Worm (Caenorhabditis elegans) whole organism, mixed stage, embryonic: ENCODE measurements around the gene srz-67.

Source experiments
- ces-1 ChIP-seq: fragments of 150-350 bp; optimal IDR thresholded peaks from 2 replicates; lab custom pipeline; 2014; ENCODE audit warnings: missing biosample characterization, missing genetic modification reagents, missing genetic modification characterization
- drap-1 ChIP-seq: fragments of 200-800 bp; sonication (Bioruptor generic); optimal IDR thresholded peaks from 3 replicates; lab custom pipeline; 2018; ENCODE audit warnings: mild to moderate bottlenecking, missing genetic modification characterization, missing compliant biosample characterization
- hlh-1 ChIP-seq: fragments of 150-350 bp; optimal IDR thresholded peaks from 2 replicates; lab custom pipeline; 2014; ENCODE audit warnings: missing biosample characterization, missing genetic modification reagents, missing genetic modification characterization
- lsy-2 ChIP-seq: fragments of 150-350 bp; optimal IDR thresholded peaks from 2 replicates; lab custom pipeline; 2014; ENCODE audit warnings: missing biosample characterization, missing genetic modification characterization
- mep-1 ChIP-seq: fragments of 150-350 bp; optimal IDR thresholded peaks from 2 replicates; lab custom pipeline; 2017; ENCODE audit warnings: missing biosample characterization, missing genetic modification reagents, missing genetic modification characterization, inconsistent platforms
- mls-2 ChIP-seq: sonication (generic microtip); optimal IDR thresholded peaks from 2 replicates; lab custom pipeline; 2016; ENCODE audit warnings: mild to moderate bottlenecking, missing genetic modification characterization, moderate library complexity, missing compliant biosample characterization
- nhr-12 ChIP-seq: fragments of 150-350 bp; optimal IDR thresholded peaks from 2 replicates; lab custom pipeline; 2014; ENCODE audit warnings: missing biosample characterization, missing genetic modification characterization
- nhr-237 ChIP-seq: fragments of 150-350 bp; optimal IDR thresholded peaks from 2 replicates; lab custom pipeline; 2014; ENCODE audit warnings: missing biosample characterization, missing genetic modification characterization
- nhr-28 ChIP-seq: fragments of 150-350 bp; optimal IDR thresholded peaks from 2 replicates; lab custom pipeline; 2014; ENCODE audit warnings: missing biosample characterization, missing genetic modification characterization
- nhr-76 ChIP-seq: sonication (generic microtip); optimal IDR thresholded peaks from 2 replicates; lab custom pipeline; 2017; ENCODE audit warnings: missing biosample characterization, missing genetic modification characterization
- pha-4 ChIP-seq: fragments of 150-350 bp; optimal IDR thresholded peaks from 2 replicates; lab custom pipeline; 2018; ENCODE audit warnings: missing biosample characterization, missing genetic modification reagents, missing genetic modification characterization
- snpc-4 ChIP-seq: fragments of 150-350 bp; optimal IDR thresholded peaks from 2 replicates; lab custom pipeline; 2014; ENCODE audit warnings: missing biosample characterization, missing genetic modification characterization
- unc-39 ChIP-seq: fragments of 150-350 bp; optimal IDR thresholded peaks from 2 replicates; lab custom pipeline; 2014; ENCODE audit warnings: missing biosample characterization, missing genetic modification characterization
- unc-62 ChIP-seq: fragments of 150-350 bp; optimal IDR thresholded peaks from 2 replicates; lab custom pipeline; 2014; ENCODE audit warnings: missing biosample characterization, missing genetic modification reagents, missing genetic modification characterization

- no peak for TF ChIP-seq lsy-2 (tag; lab: Kevin White, UChicago)
- no peak for TF ChIP-seq pha-4 (tag; lab: Kevin White, UChicago)
- TF ChIP-seq nhr-237 (tag; lab: Kevin White, UChicago) = no peak
- TF ChIP-seq nhr-76 (tag; lab: Kevin White, UChicago) = no peak
- no peak for TF ChIP-seq mep-1 (tag; lab: Kevin White, UChicago)
- no peak for TF ChIP-seq nhr-12 (tag; lab: Kevin White, UChicago)
- TF ChIP-seq ces-1 (GFP tag; lab: Kevin White, UChicago) = no peak
- no peak for TF ChIP-seq snpc-4
- no peak for TF ChIP-seq hlh-1
- TF ChIP-seq nhr-28 (tag; lab: Kevin White, UChicago) = no peak
- TF ChIP-seq mls-2 (tag; lab: Kevin White, UChicago) = no peak
- TF ChIP-seq unc-62 = no peak
- no peak for TF ChIP-seq drap-1 (GFP tag; lab: Kevin White, UChicago)
- no peak for TF ChIP-seq unc-39 (tag; lab: Kevin White, UChicago)
Measured at ce11 chrII:3282353-3282752, 45.4 kb upstream of the srz-67 start, which contains the start of gene nep-13.
